Fruit fly (Drosophila melanogaster): ENCODE measurements around the gene PIG-P.

PIG-P gene

dm6 chr3R:26019232-26019631 is 38.8 kb downstream of the PIG-P start (continued):
- peak; percentile 10 for TF ChIP-seq CG8632 (GFP tag; optimal IDR thresholded peaks at IDR 0.05)
- peak; percentile 93 for TF ChIP-seq CG8119 (GFP tag; IDR thresholded peaks at IDR 0.05)
- no peak for TF ChIP-seq topi (GFP tag; optimal IDR thresholded peaks at IDR 0.05)
- TF ChIP-seq CG7368 (GFP tag; optimal IDR thresholded peaks at IDR 0.05), result no peak
- peak; percentile 20 for TF ChIP-seq pdm3 (GFP tag; optimal IDR thresholded peaks at IDR 0.05)
- TF ChIP-seq CG15336 (GFP tag; IDR thresholded peaks at IDR 0.05), result peak; percentile 95
- peak; percentile 67 for TF ChIP-seq Lpt (GFP tag; optimal IDR thresholded peaks at IDR 0.05)
- peak; percentile 64 for TF ChIP-seq OdsH (GFP tag; optimal IDR thresholded peaks at IDR 0.05)
- TF ChIP-seq Blimp-1 (GFP tag; optimal IDR thresholded peaks at IDR 0.05), result no peak
- TF ChIP-seq Eip75B (GFP tag; optimal IDR thresholded peaks at IDR 0.05), result no peak
- TF ChIP-seq CG10669 (GFP tag; optimal IDR thresholded peaks at IDR 0.05), result peak; percentile 0
- peak; percentile 45 for TF ChIP-seq acj6 (GFP tag; optimal IDR thresholded peaks at IDR 0.05)
- TF ChIP-seq CG16779 (tag; optimal IDR thresholded peaks at IDR 0.05), result no peak
- TF ChIP-seq CG6163 (GFP tag; IDR thresholded peaks at IDR 0.05), result peak; percentile 81
- no peak for TF ChIP-seq CG8319 (GFP tag; optimal IDR thresholded peaks at IDR 0.05)
- TF ChIP-seq fd85E (GFP tag; optimal IDR thresholded peaks at IDR 0.05), result no peak
- no peak for TF ChIP-seq fkh (GFP tag; optimal IDR thresholded peaks at IDR 0.05)
- TF ChIP-seq CG32006 (GFP tag; optimal IDR thresholded peaks at IDR 0.05), result peak; percentile 91
- TF ChIP-seq Sox102F (GFP tag; optimal IDR thresholded peaks at IDR 0.05), result no peak

- TF ChIP-seq Eip75B (GFP tag; optimal IDR thresholded peaks at IDR 0.05), result peak; percentile 68
- peak; percentile 86 for TF ChIP-seq Blimp-1 (GFP tag; optimal IDR thresholded peaks at IDR 0.05)
- peak; percentile 84 for TF ChIP-seq topi (GFP tag; optimal IDR thresholded peaks at IDR 0.05)
- no peak; the same call in 1 of the 2 replicates for TF ChIP-seq CG11294 (GFP tag; IDR thresholded peaks at IDR 0.05)
- TF ChIP-seq spab (GFP tag; optimal IDR thresholded peaks at IDR 0.05), result peak; percentile 95
- TF ChIP-seq esn (GFP tag; optimal IDR thresholded peaks at IDR 0.05), result peak; percentile 92
- TF ChIP-seq CG32006 (GFP tag; optimal IDR thresholded peaks at IDR 0.05), result peak; percentile 88
- TF ChIP-seq OdsH (GFP tag; optimal IDR thresholded peaks at IDR 0.05), result peak; percentile 89
- TF ChIP-seq cyc (GFP tag; optimal IDR thresholded peaks at IDR 0.05), result peak; percentile 73
- peak; percentile 77 for TF ChIP-seq CG1621 (tag; optimal IDR thresholded peaks at IDR 0.05)
- TF ChIP-seq Sox102F (GFP tag; optimal IDR thresholded peaks at IDR 0.05), result peak; percentile 82
- peak; percentile 68 for TF ChIP-seq eg (GFP tag; IDR thresholded peaks at IDR 0.05)
- peak; percentile 64 for TF ChIP-seq vri (GFP tag; optimal IDR thresholded peaks at IDR 0.05)
- TF ChIP-seq CG11762 (GFP tag; optimal IDR thresholded peaks at IDR 0.05; ENCODE audit: insufficient read depth), result peak; percentile 81
- peak; percentile 90 for TF ChIP-seq CG8119 (GFP tag; IDR thresholded peaks at IDR 0.05)
- TF ChIP-seq dac (GFP tag; optimal IDR thresholded peaks at IDR 0.05), result peak; percentile 64
- peak; percentile 84 for TF ChIP-seq CG7368 (GFP tag; optimal IDR thresholded peaks at IDR 0.05)
- TF ChIP-seq CG15336 (GFP tag; IDR thresholded peaks at IDR 0.05), result peak; percentile 85
- TF ChIP-seq dsx (GFP tag; optimal IDR thresholded peaks at IDR 0.05; ENCODE audit: poor library complexity, severe bottlenecking), result peak; percentile 95
- TF ChIP-seq CG6854 (GFP tag; optimal IDR thresholded peaks at IDR 0.05), result peak; percentile 90
- peak; percentile 18 for TF ChIP-seq Ets21C (GFP tag; optimal IDR thresholded peaks at IDR 0.05)
- peak; percentile 84 for TF ChIP-seq Met (GFP tag; optimal IDR thresholded peaks at IDR 0.05)
- TF ChIP-seq svp (GFP tag), result peak; percentile 92
- TF ChIP-seq Hr4 (GFP tag; optimal IDR thresholded peaks at IDR 0.05), result peak; percentile 61
- TF ChIP-seq CG8319 (GFP tag; optimal IDR thresholded peaks at IDR 0.05), result peak; percentile 85
- peak; percentile 25 for TF ChIP-seq Hr39 (GFP tag; optimal IDR thresholded peaks at IDR 0.05)
- TF ChIP-seq Sox14 (GFP tag; optimal IDR thresholded peaks at IDR 0.05), result peak; percentile 70
- TF ChIP-seq CG9139 (GFP tag; optimal IDR thresholded peaks at IDR 0.05), result peak; percentile 91
- peak; percentile 94 for TF ChIP-seq CG34406 (GFP tag; optimal IDR thresholded peaks at IDR 0.05)
- peak; percentile 92 for TF ChIP-seq acj6 (GFP tag; optimal IDR thresholded peaks at IDR 0.05)
- peak; percentile 81 for TF ChIP-seq CG4318 (GFP tag; optimal IDR thresholded peaks at IDR 0.05)
- TF ChIP-seq fkh (GFP tag; optimal IDR thresholded peaks at IDR 0.05), result peak; percentile 63
- peak; percentile 97 for TF ChIP-seq Eip78C (GFP tag)
- TF ChIP-seq CG3919 (GFP tag; optimal IDR thresholded peaks at IDR 0.05), result peak; percentile 91
- TF ChIP-seq CG3032 (tag; optimal IDR thresholded peaks at IDR 0.05), result peak; percentile 95
- TF ChIP-seq fd85E (GFP tag; optimal IDR thresholded peaks at IDR 0.05), result peak; percentile 73
- peak; percentile 83 for TF ChIP-seq Sox15 (GFP tag; optimal IDR thresholded peaks at IDR 0.05)
- TF ChIP-seq CG6792 (GFP tag; optimal IDR thresholded peaks at IDR 0.05), result peak; percentile 93
- peak; percentile 94 for TF ChIP-seq CG10631 (GFP tag; optimal IDR thresholded peaks at IDR 0.05)
- peak; percentile 69 for TF ChIP-seq pdm3 (GFP tag; optimal IDR thresholded peaks at IDR 0.05)
Measured at dm6 chr3R:26017771-26018731, 40.0 kb downstream of the PIG-P start.
